Worm (Caenorhabditis elegans) whole organism, young adult: ENCODE results near the gene dpy-7.

Experiments
- B0336.3 ChIP-seq: fragments of 200-800 bp; sonication (Bioruptor generic); IDR thresholded peaks from 2 replicates; pipeline ENCODE4 v1.3.6; 2022; ENCODE audit warnings: missing genetic modification characterization, missing compliant biosample characterization
- F49E8.2 ChIP-seq: sonication (generic microtip); optimal IDR thresholded peaks from 3 replicates; lab custom pipeline; 2017; ENCODE audit warnings: missing genetic modification characterization, mild to moderate bottlenecking, missing compliant biosample characterization, antibody characterized with exemption, moderate library complexity; ENCODE audit not compliant: insufficient read depth
- F52B5.7 ChIP-seq: sonication (generic microtip); optimal IDR thresholded peaks from 2 replicates; lab custom pipeline; 2016; ENCODE audit warnings: mild to moderate bottlenecking, missing genetic modification characterization, missing compliant biosample characterization
- F57C9.4 ChIP-seq: sonication (generic microtip); optimal IDR thresholded peaks from 2 replicates; lab custom pipeline; 2017; ENCODE audit warnings: mild to moderate bottlenecking, missing genetic modification characterization, missing compliant biosample characterization
- K11D2.4 ChIP-seq: fragments of 200-800 bp; sonication (Bioruptor generic); IDR thresholded peaks from 2 replicates; pipeline ENCODE4 v1.3.6; 2022; ENCODE audit warnings: missing genetic modification reagents, missing genetic modification characterization, missing compliant biosample characterization
- T26A5.8 ChIP-seq: sonication (generic microtip); optimal IDR thresholded peaks from 2 replicates; lab custom pipeline; 2016; ENCODE audit warnings: missing genetic modification characterization, missing compliant biosample characterization
- Y53G8AR.9 ChIP-seq: fragments of 200-800 bp; sonication (Bioruptor generic); conservative IDR thresholded peaks from 2 replicates; pipeline ENCODE4 v1.3.6; 2022; ENCODE audit warnings: missing genetic modification reagents, missing genetic modification characterization, missing compliant biosample characterization
- Y56A3A.18 ChIP-seq: fragments of 200-800 bp; sonication (Bioruptor generic); IDR thresholded peaks from 2 replicates; pipeline ENCODE4 v1.3.6; 2022; ENCODE audit warnings: missing genetic modification reagents, missing genetic modification characterization, missing compliant biosample characterization
- Y95B8A.8 ChIP-seq: fragments of 200-800 bp; sonication (Bioruptor generic); IDR thresholded peaks from 2 replicates; pipeline ENCODE4 v1.3.6; 2022; ENCODE audit warnings: missing genetic modification reagents, missing genetic modification characterization, missing compliant biosample characterization
- attf-3 ChIP-seq: fragments of 200-800 bp; sonication (Bioruptor generic); conservative IDR thresholded peaks from 2 replicates; pipeline ENCODE4 v1.3.6; 2022; ENCODE audit warnings: missing genetic modification reagents, missing genetic modification characterization, missing compliant biosample characterization
- ccch-3 ChIP-seq: fragments of 200-800 bp; sonication (Bioruptor generic); optimal IDR thresholded peaks from 2 replicates; lab custom pipeline; 2018; ENCODE audit warnings: mild to moderate bottlenecking, missing genetic modification characterization, missing compliant biosample characterization
- cebp-1 ChIP-seq, 2 experiments: fragments of 200-800 bp in 1 of 2; sonication (Bioruptor generic) in 1 of 2; sonication (generic microtip) in 1 of 2; IDR thresholded peaks in 1 of 2; optimal IDR thresholded peaks in 1 of 2; 2 replicates each; pipeline versions ENCODE4 v1.3.6 to Lab custom; 2017 to 2022; ENCODE audit warnings: missing compliant biosample characterization in 2 of 2, missing genetic modification characterization in 2 of 2, mild to moderate bottlenecking in 1 of 2, missing genetic modification reagents in 1 of 2, moderate library complexity in 1 of 2
- cebp-2 ChIP-seq: fragments of 200-800 bp; sonication (Bioruptor generic); IDR thresholded peaks from 2 replicates; pipeline ENCODE4 v1.3.6; 2022; ENCODE audit warnings: missing genetic modification characterization, missing compliant biosample characterization
- ceh-58 ChIP-seq: fragments of 200-800 bp; sonication (Bioruptor generic); IDR thresholded peaks from 2 replicates; pipeline ENCODE4 v1.3.6; 2022; ENCODE audit warnings: missing genetic modification characterization, missing compliant biosample characterization
- chd-7 ChIP-seq: sonication (generic microtip); optimal IDR thresholded peaks from 2 replicates; lab custom pipeline; 2016; ENCODE audit warnings: mild to moderate bottlenecking, missing genetic modification characterization, moderate library complexity, missing compliant biosample characterization
- egrh-3 ChIP-seq: fragments of 200-800 bp; sonication (Bioruptor generic); IDR thresholded peaks from 2 replicates; pipeline ENCODE4 v1.3.6; 2022; ENCODE audit warnings: missing genetic modification reagents, missing genetic modification characterization, missing compliant biosample characterization
- him-1 ChIP-seq: sonication (generic microtip); optimal IDR thresholded peaks from 2 replicates; lab custom pipeline; 2016; ENCODE audit warnings: missing genotype, missing genetic modification reagents, missing genetic modification characterization, missing compliant biosample characterization
- hmg-1.2 ChIP-seq: fragments of 200-800 bp; sonication (Bioruptor generic); IDR thresholded peaks from 2 replicates; pipeline ENCODE4 v1.3.6; 2022; ENCODE audit warnings: missing genetic modification reagents, missing genetic modification characterization, missing compliant biosample characterization
- lag-1 ChIP-seq: fragments of 200-800 bp; sonication (Bioruptor generic); IDR thresholded peaks from 2 replicates; pipeline ENCODE4 v1.3.6; 2022; ENCODE audit warnings: missing genetic modification reagents, missing genetic modification characterization, missing compliant biosample characterization
- lin-54 ChIP-seq: fragments of 200-800 bp; sonication (Bioruptor generic); optimal IDR thresholded peaks from 2 replicates; lab custom pipeline; 2018; ENCODE audit warnings: mild to moderate bottlenecking, missing genetic modification characterization, missing compliant biosample characterization
- lsl-1 ChIP-seq: fragments of 200-800 bp; sonication (Bioruptor generic); optimal IDR thresholded peaks from 2 replicates; lab custom pipeline; 2018; ENCODE audit warnings: mild to moderate bottlenecking, missing genetic modification characterization, moderate library complexity, missing compliant biosample characterization
- lsy-27 ChIP-seq: sonication (generic microtip); optimal IDR thresholded peaks from 2 replicates; lab custom pipeline; 2017; ENCODE audit warnings: missing genetic modification characterization, mild to moderate bottlenecking, missing compliant biosample characterization, antibody characterized with exemption, missing genotype, borderline replicate concordance; ENCODE audit not compliant: insufficient read depth
- madf-8 ChIP-seq: fragments of 200-800 bp; sonication (Bioruptor generic); conservative IDR thresholded peaks from 2 replicates; pipeline ENCODE4 v1.3.6; 2022; ENCODE audit warnings: missing genetic modification reagents, missing genetic modification characterization, missing compliant biosample characterization
- nhr-179 ChIP-seq: sonication (generic microtip); optimal IDR thresholded peaks from 2 replicates; lab custom pipeline; 2016; ENCODE audit warnings: mild to moderate bottlenecking, missing genetic modification characterization, missing compliant biosample characterization
- nhr-27 ChIP-seq: fragments of 200-800 bp; sonication (Bioruptor generic); optimal IDR thresholded peaks from 2 replicates; lab custom pipeline; 2018; ENCODE audit warnings: mild to moderate bottlenecking, missing genetic modification characterization, moderate library complexity, missing compliant biosample characterization
- rcor-1 ChIP-seq: fragments of 200-800 bp; sonication (Bioruptor generic); IDR thresholded peaks from 2 replicates; pipeline ENCODE4 v1.3.6; 2022; ENCODE audit warnings: missing genetic modification reagents, missing genetic modification characterization, missing compliant biosample characterization
- sea-2 ChIP-seq: fragments of 200-800 bp; sonication (Bioruptor generic); IDR thresholded peaks from 2 replicates; pipeline ENCODE4 v1.3.6; 2022; ENCODE audit warnings: missing genetic modification characterization, missing compliant biosample characterization
- snpc-4 ChIP-seq, 5 experiments: fragments of 150-350 bp in 1 of 5; sonication (generic microtip) in 4 of 5; optimal IDR thresholded peaks; 2 replicates each; lab custom pipeline; 2014 to 2018; ENCODE audit warnings: missing genetic modification characterization in 5 of 5, missing biosample characterization in 3 of 5, antibody characterized with exemption in 2 of 5, mild to moderate bottlenecking in 2 of 5, missing compliant biosample characterization in 2 of 5, missing genotype in 2 of 5, moderate library complexity in 2 of 5, missing genetic modification reagents in 1 of 5
- somi-1 ChIP-seq: fragments of 200-800 bp; sonication (Bioruptor generic); optimal IDR thresholded peaks from 2 replicates; lab custom pipeline; 2018; ENCODE audit warnings: mild to moderate bottlenecking, missing genetic modification characterization, missing compliant biosample characterization
- unc-62 ChIP-seq: fragments of 150-350 bp; optimal IDR thresholded peaks from 2 replicates; lab custom pipeline; 2014; ENCODE audit warnings: missing biosample characterization, missing genetic modification reagents, missing genetic modification characterization
- zfh-2 ChIP-seq: fragments of 200-800 bp; sonication (Bioruptor generic); conservative IDR thresholded peaks from 2 replicates; pipeline ENCODE4 v1.3.6; 2022; ENCODE audit warnings: missing genetic modification reagents, missing genetic modification characterization, missing compliant biosample characterization

The dpy-7 gene

ce11 chrX:7568684-7569289 lies 31.2 kb upstream of the dpy-7 start:
- TF ChIP-seq Y53G8AR.9 (0 out of 2 replicates have a peak, but pooled peaks have one; percentile 47), F57C9.4 (tag; lab: Kevin White, UChicago) (no peak), B0336.3 (no peak), unc-62 (GFP tag; lab: Kevin White, UChicago) (no peak), F49E8.2 (tag; lab: Kevin White, UChicago) (no peak)
- TF ChIP-seq, all 124 proteins: peak for 1

DNA sequence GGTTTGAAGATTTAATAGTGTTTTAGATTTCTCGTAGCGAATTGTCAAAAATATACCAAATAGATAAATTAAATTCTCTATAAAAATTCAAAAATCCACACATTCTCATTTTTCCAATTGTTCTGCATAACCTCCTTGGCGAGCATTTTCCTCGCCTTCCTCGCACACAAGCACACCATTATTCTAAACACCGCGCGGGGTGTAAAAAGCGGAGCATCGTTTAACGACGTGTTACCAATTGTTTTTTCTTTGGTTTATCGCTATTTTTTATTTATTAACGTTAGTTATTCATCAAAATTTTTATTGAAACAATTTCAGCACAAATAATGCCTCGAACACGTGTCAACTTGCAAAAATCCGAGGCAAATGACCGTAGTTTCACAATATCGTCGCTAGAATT lies 27.4 kb upstream of the dpy-7 start, which contains the start of gene vps-52:
TSS of gene vps-52 (plus strand) at position 319 of the 400 bp plus-strand sequence.
- TF ChIP-seq hmg-1.2 (GFP tag; lab: Robert Waterston, UW), result no peak
- TF ChIP-seq lin-54, result no peak
- no peak for TF ChIP-seq chd-7 (tag; lab: Kevin White, UChicago)
- no peak for TF ChIP-seq egrh-3 (GFP tag; lab: Robert Waterston, UW)
- TF ChIP-seq Y56A3A.18, result no peak
- TF ChIP-seq attf-3 (GFP tag; lab: Robert Waterston, UW), result peak; percentile 86
- TF ChIP-seq lag-1 (GFP tag; lab: Robert Waterston, UW), result no peak
- no peak for TF ChIP-seq lsy-27 (tag; lab: Kevin White, UChicago)
- no peak for TF ChIP-seq rcor-1 (GFP tag; lab: Robert Waterston, UW)

DNA sequence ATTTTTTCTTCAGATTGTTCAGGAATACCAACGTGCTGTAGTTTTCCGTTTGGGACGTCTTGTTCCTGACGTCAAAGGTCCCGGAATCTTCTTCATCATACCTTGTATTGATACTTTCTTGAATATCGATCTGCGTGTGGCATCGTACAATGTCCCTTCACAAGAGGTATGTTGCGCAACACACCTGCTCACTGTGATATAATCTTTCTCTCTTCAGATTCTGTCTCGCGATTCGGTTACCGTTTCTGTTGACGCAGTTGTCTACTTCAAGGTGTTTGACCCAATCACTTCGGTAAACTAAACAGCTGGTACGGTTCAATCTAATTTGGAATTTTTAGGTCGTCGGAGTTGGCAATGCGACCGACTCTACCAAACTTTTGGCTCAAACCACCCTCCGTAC lies 25.8 kb upstream of the dpy-7 start:
- no peak for TF ChIP-seq zfh-2
- no peak for TF ChIP-seq him-1
- TF ChIP-seq nhr-27 (tag; lab: Kevin White, UChicago), result no peak
- no peak for TF ChIP-seq sea-2
- TF ChIP-seq, all 124 proteins: peak for 0

DNA sequence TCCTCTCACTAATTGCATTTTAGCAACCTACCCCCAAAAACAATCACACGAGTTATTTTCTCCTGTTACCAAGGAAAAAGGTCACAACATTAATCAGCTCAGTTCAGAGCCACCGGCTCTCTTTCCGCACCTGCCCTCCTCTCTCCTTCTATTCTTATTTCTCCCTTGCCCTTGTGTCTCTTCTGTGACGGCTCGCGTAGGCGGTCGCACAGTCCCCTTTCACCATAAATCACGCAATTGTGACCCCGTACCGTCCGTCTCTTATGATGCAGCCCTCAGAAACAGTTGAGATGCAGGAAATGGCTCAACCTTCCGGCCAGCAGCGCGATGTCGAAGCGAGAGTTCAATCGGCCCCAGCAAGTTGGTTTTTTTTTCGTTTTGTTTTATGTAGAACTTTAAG lies 25.0 kb upstream of the dpy-7 start, which contains the start of gene sto-1:
TSS of gene sto-1 (plus strand) at position 200 of the 400 bp plus-strand sequence.
- TF ChIP-seq ccch-3 (GFP tag; lab: Kevin White, UChicago) (no peak), cebp-2 (GFP tag; lab: Robert Waterston, UW) (0 out of 2 replicates have a peak, but pooled peaks have one; percentile 58)
- TF ChIP-seq, all 124 proteins: peak for 1

ce11 chrX:7561972-7562371 lies 24.4 kb upstream of the dpy-7 start:
- TF ChIP-seq K11D2.4 (no peak), lsl-1 (GFP tag; lab: Kevin White, UChicago) (no peak), madf-8 (GFP tag; lab: Robert Waterston, UW) (no peak), somi-1 (no peak), T26A5.8 (tag; lab: Kevin White, UChicago) (no peak), snpc-4 (GFP tag; optimal IDR thresholded peaks at IDR 0.05; lab: Kevin White, UChicago) (no peak), snpc-4 (tag; optimal IDR thresholded peaks at IDR 0.05; lab: Kevin White, UChicago) (no peak), cebp-1 (GFP tag; IDR thresholded peaks at IDR 0.05; lab: Robert Waterston, UW) (peak; percentile 53; the same call in 1 of the 2 replicates), cebp-1 (tag; optimal IDR thresholded peaks at IDR 0.05; lab: Kevin White, UChicago) (peak; percentile 79), F52B5.7 (no peak), unc-62 (GFP tag; lab: Kevin White, UChicago) (peak; percentile 79), nhr-179 (tag; lab: Kevin White, UChicago) (no peak), Y95B8A.8 (GFP tag; lab: Robert Waterston, UW) (no peak), ceh-58 (no peak)
